Fruit fly (Drosophila melanogaster) S2 (cell line): Measurements from ENCODE around the gene CG43145.
A peak's percentile ranks its signal among the peaks of the same experiment; 100 is the strongest.

Experiments used
- CG8478 ChIP-seq: fragments of >200 bp; optimal IDR thresholded peaks from 2 replicates; lab custom pipeline; 2018
- CTCF ChIP-seq, 2 experiments: fragments of >200 bp; optimal IDR thresholded peaks; 2 replicates each; lab custom pipeline; 2018

Gene CG43145

dm6 chr2L:3701526-3701925, at the start of gene CG43145:
Gene CG43145 (plus strand): TSS chr2L:3701826.
- no peak for TF ChIP-seq CG8478 (lab: Kevin White, UChicago)
- no peak for TF ChIP-seq CTCF (optimal IDR thresholded peaks at IDR 0.05; lab: Kevin White, UChicago)

- TF ChIP-seq CTCF (optimal IDR thresholded peaks at IDR 0.05; lab: Kevin White, UChicago) (no peak), CG8478 (lab: Kevin White, UChicago) (no peak)
Observed at dm6 chr2L:3654956-3655618, 46.5 kb upstream of the CG43145 start.

- TF ChIP-seq CG8478 (lab: Kevin White, UChicago) = no peak
- TF ChIP-seq CTCF (optimal IDR thresholded peaks at IDR 0.05; lab: Kevin White, UChicago) = no peak
Observed at dm6 chr2L:3655698-3656105, 45.9 kb upstream of the CG43145 start.

dm6 chr2L:3656667-3657066, 45.0 kb upstream of the CG43145 start, which contains the start of gene for:
Gene for (minus strand): TSS chr2L:3656953.
- TF ChIP-seq CTCF (optimal IDR thresholded peaks at IDR 0.05; lab: Kevin White, UChicago) (no peak), CG8478 (lab: Kevin White, UChicago) (no peak)

dm6 chr2L:3657349-3658142, 44.1 kb upstream of the CG43145 start:
- TF ChIP-seq CG8478 (lab: Kevin White, UChicago) = no peak
- TF ChIP-seq CTCF (optimal IDR thresholded peaks at IDR 0.05; lab: Kevin White, UChicago) = peak; percentile 98 to 99

- TF ChIP-seq CG8478 (lab: Kevin White, UChicago) (no peak), CTCF (optimal IDR thresholded peaks at IDR 0.05; lab: Kevin White, UChicago) (peak in 1 of 2 experiments; percentile 18)
Observed at dm6 chr2L:3662307-3662795, 39.3 kb upstream of the CG43145 start, which contains the start of gene Drgx. Gene Drgx (plus strand): TSS chr2L:3662745.

dm6 chr2L:3668451-3668850, 33.2 kb upstream of the CG43145 start, which contains the start of gene Sfp24Ba:
Gene Sfp24Ba (minus strand): TSS chr2L:3668551.
- TF ChIP-seq CTCF (optimal IDR thresholded peaks at IDR 0.05; lab: Kevin White, UChicago) = no peak
- no peak for TF ChIP-seq CG8478 (lab: Kevin White, UChicago)

- TF ChIP-seq CTCF (optimal IDR thresholded peaks at IDR 0.05; lab: Kevin White, UChicago) (no peak), CG8478 (lab: Kevin White, UChicago) (no peak)
Observed at dm6 chr2L:3669034-3669433, 32.6 kb upstream of the CG43145 start, which contains the start of gene Sfp24Bd. Gene Sfp24Bd (minus strand): TSS chr2L:3669134.

- TF ChIP-seq CG8478 (lab: Kevin White, UChicago) (no peak), CTCF (optimal IDR thresholded peaks at IDR 0.05; lab: Kevin White, UChicago) (no peak)
Observed at dm6 chr2L:3669675-3670074, 32.0 kb upstream of the CG43145 start, which contains the start of gene Sfp24Bb. Gene Sfp24Bb (minus strand): TSS chr2L:3669775.

dm6 chr2L:3670481-3670880, 31.1 kb upstream of the CG43145 start, which contains the start of gene Sfp24Bc:
Gene Sfp24Bc (minus strand): TSS chr2L:3670581.
- TF ChIP-seq CTCF (optimal IDR thresholded peaks at IDR 0.05; lab: Kevin White, UChicago) = no peak
- TF ChIP-seq CG8478 (lab: Kevin White, UChicago) = no peak

- TF ChIP-seq CTCF (optimal IDR thresholded peaks at IDR 0.05; lab: Kevin White, UChicago) (no peak), CG8478 (lab: Kevin White, UChicago) (no peak)
Observed at dm6 chr2L:3675770-3676169, 25.9 kb upstream of the CG43145 start.

dm6 chr2L:3681338-3681737, 20.3 kb upstream of the CG43145 start:
- TF ChIP-seq CTCF (optimal IDR thresholded peaks at IDR 0.05; lab: Kevin White, UChicago) (no peak), CG8478 (lab: Kevin White, UChicago) (no peak)

dm6 chr2L:3682489-3682888, 19.1 kb upstream of the CG43145 start:
- TF ChIP-seq CG8478 (lab: Kevin White, UChicago) (no peak), CTCF (optimal IDR thresholded peaks at IDR 0.05; lab: Kevin White, UChicago) (no peak)

dm6 chr2L:3685139-3685851, 16.3 kb upstream of the CG43145 start:
- no peak for TF ChIP-seq CTCF (optimal IDR thresholded peaks at IDR 0.05; lab: Kevin White, UChicago)
